Fruit fly (Drosophila melanogaster) whole organism, adult: Measurements from ENCODE around the gene CG9920.
A peak's percentile ranks its signal among the peaks of the same experiment; 100 is the strongest.

Experiments
- CG11617 ChIP-seq: fragments of 200-800 bp; sonication (Bioruptor generic); optimal IDR thresholded peaks from 2 replicates; lab custom pipeline; 2017; ENCODE audit warnings: mild to moderate bottlenecking, missing biosample characterization, missing genetic modification reagents, missing genetic modification characterization
- CG12768 ChIP-seq: fragments of 200-800 bp; sonication (Bioruptor generic); optimal IDR thresholded peaks from 2 replicates; lab custom pipeline; 2017; ENCODE audit warnings: missing biosample characterization, missing genetic modification characterization, mild to moderate bottlenecking, moderate library complexity, missing genetic modification reagents
- CG14711 ChIP-seq: fragments of 200-800 bp; sonication (Bioruptor generic); optimal IDR thresholded peaks from 2 replicates; lab custom pipeline; 2018; ENCODE audit warnings: missing biosample characterization, mild to moderate bottlenecking, missing genetic modification characterization, moderate library complexity
- CG1620 ChIP-seq: fragments of 200-800 bp; sonication (Bioruptor generic); optimal IDR thresholded peaks from 2 replicates; lab custom pipeline; 2016; ENCODE audit warnings: missing biosample characterization, missing genetic modification characterization
- CG33017 ChIP-seq: fragments of 200-800 bp; sonication (Bioruptor generic); optimal IDR thresholded peaks from 2 replicates; lab custom pipeline; 2018; ENCODE audit warnings: missing biosample characterization, mild to moderate bottlenecking, missing genetic modification characterization, moderate library complexity
- CG5204 ChIP-seq: fragments of 200-800 bp; sonication (Bioruptor generic); optimal IDR thresholded peaks from 2 replicates; lab custom pipeline; 2016; ENCODE audit warnings: missing biosample characterization, missing genetic modification characterization
- CG7045 ChIP-seq: fragments of 200-800 bp; sonication (Bioruptor generic); optimal IDR thresholded peaks from 2 replicates; lab custom pipeline; 2017; ENCODE audit warnings: missing biosample characterization, mild to moderate bottlenecking, missing genetic modification characterization
- CG7101 ChIP-seq: fragments of 200-800 bp; sonication (Bioruptor generic); optimal IDR thresholded peaks from 2 replicates; lab custom pipeline; 2018; ENCODE audit warnings: missing biosample characterization, mild to moderate bottlenecking, missing genetic modification characterization, moderate library complexity
- Clk ChIP-seq: fragments of 200-800 bp; sonication (Bioruptor generic); optimal IDR thresholded peaks from 2 replicates; lab custom pipeline; 2017; ENCODE audit warnings: missing biosample characterization, missing genetic modification characterization
- Crg-1 ChIP-seq: fragments of 200-800 bp; sonication (Bioruptor generic); optimal IDR thresholded peaks from 2 replicates; lab custom pipeline; 2016; ENCODE audit warnings: missing biosample characterization, missing genetic modification characterization
- Hr96 ChIP-seq: fragments of 200-800 bp; sonication (Bioruptor generic); optimal IDR thresholded peaks from 2 replicates; lab custom pipeline; 2016; ENCODE audit warnings: missing biosample characterization, missing genetic modification characterization
- Mnt ChIP-seq: fragments of 200-800 bp; sonication (Bioruptor generic); optimal IDR thresholded peaks from 2 replicates; lab custom pipeline; 2016; ENCODE audit warnings: missing biosample characterization, mild to moderate bottlenecking, missing genetic modification characterization
- bab1 ChIP-seq: fragments of 200-800 bp; sonication (Bioruptor generic); optimal IDR thresholded peaks from 3 replicates; lab custom pipeline; 2019; ENCODE audit warnings: missing biosample characterization, mild to moderate bottlenecking, missing genetic modification characterization, moderate library complexity
- cic ChIP-seq: fragments of 200-800 bp; sonication (Bioruptor generic); optimal IDR thresholded peaks from 2 replicates; lab custom pipeline; 2017; ENCODE audit warnings: missing biosample characterization, mild to moderate bottlenecking, missing genetic modification characterization, moderate library complexity
- cnc ChIP-seq, 2 experiments: fragments of >200 bp; optimal IDR thresholded peaks; 2 replicates each; lab custom pipeline; 2017
- kay ChIP-seq: fragments of 200-800 bp; sonication (Bioruptor generic); peaks from one replicate; lab custom pipeline; 2016; ENCODE audit warnings: missing biosample characterization, missing genetic modification characterization, borderline replicate concordance
- ovo ChIP-seq: fragments of 200-800 bp; sonication (Bioruptor generic); optimal IDR thresholded peaks from 2 replicates; lab custom pipeline; 2016; ENCODE audit warnings: missing biosample characterization, missing genetic modification characterization
- pad ChIP-seq: fragments of 200-800 bp; sonication (Bioruptor generic); optimal IDR thresholded peaks from 3 replicates; lab custom pipeline; 2017; ENCODE audit warnings: missing biosample characterization, missing genetic modification characterization, mild to moderate bottlenecking, moderate library complexity, missing genetic modification reagents
- tj ChIP-seq: fragments of 200-800 bp; sonication (Bioruptor generic); optimal IDR thresholded peaks from 3 replicates; lab custom pipeline; 2017; ENCODE audit warnings: missing biosample characterization, mild to moderate bottlenecking, missing genetic modification characterization, moderate library complexity
- toe ChIP-seq: fragments of 200-800 bp; sonication (Bioruptor generic); optimal IDR thresholded peaks from 2 replicates; lab custom pipeline; 2016; ENCODE audit warnings: missing biosample characterization, missing genetic modification characterization

CG9920 gene

DNA sequence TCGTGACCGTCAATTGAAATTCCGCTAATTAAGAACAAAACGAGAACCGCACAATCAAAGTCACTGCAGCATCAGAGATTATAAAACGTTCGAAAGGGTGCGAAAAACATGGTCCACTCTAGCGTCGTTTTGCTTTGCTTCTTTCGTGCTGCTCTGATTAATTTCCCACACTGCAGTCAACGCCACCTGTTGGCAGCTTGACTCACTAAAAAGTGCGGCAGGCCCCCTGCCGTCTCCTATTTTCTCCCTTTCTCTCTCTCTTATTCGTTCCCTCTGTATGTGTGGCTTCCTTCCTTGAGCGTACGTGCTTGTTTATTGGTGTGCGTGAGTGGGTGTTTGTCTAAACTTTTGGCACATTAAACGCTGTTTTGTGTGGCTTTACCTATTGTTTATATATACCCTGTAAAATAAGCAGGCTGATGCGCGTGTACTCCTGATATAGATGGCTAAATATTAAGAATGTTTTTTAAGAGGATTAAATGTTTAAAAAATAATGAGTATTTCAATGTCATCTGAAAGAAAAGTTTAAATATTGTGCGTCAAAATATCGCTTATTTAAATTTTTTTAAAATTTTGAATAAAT lies 738 bp upstream of the CG9920 start:
- TF ChIP-seq Clk (no peak), cic (GFP tag; lab: Kevin White, UChicago) (no peak), CG7045 (GFP tag; lab: Kevin White, UChicago) (no peak), kay (GFP tag; lab: Kevin White, UChicago) (no peak), toe (GFP tag; lab: Kevin White, UChicago) (peak; percentile 10)

- no peak for TF ChIP-seq Mnt (GFP tag; lab: Kevin White, UChicago)
- no peak for TF ChIP-seq pad
- no peak for TF ChIP-seq tj (GFP tag; lab: Kevin White, UChicago)
- TF ChIP-seq CG33017, result no peak
- no peak for TF ChIP-seq CG5204 (GFP tag; lab: Kevin White, UChicago)
- TF ChIP-seq bab1 (GFP tag; lab: Kevin White, UChicago), result no peak
- TF ChIP-seq cic (GFP tag; lab: Kevin White, UChicago), result no peak
These were observed 1.1 kb downstream of the CG9920 start, which contains the start of gene CCHa1 for dm6 chr3R:14096792-14097191. Gene CCHa1, minus strand, starts transcription at chr3R:14096835.

dm6 chr3R:14095916-14096315 lies 2.0 kb downstream of the CG9920 start:
- TF ChIP-seq CG33017 (no peak), Clk (no peak), Hr96 (no peak), bab1 (GFP tag; lab: Kevin White, UChicago) (no peak), toe (GFP tag; lab: Kevin White, UChicago) (no peak), CG5204 (GFP tag; lab: Kevin White, UChicago) (no peak), ovo (no peak), CG12768 (GFP tag; lab: Kevin White, UChicago) (no peak), kay (GFP tag; lab: Kevin White, UChicago) (no peak), CG7101 (tag; lab: Kevin White, UChicago) (no peak), Crg-1 (GFP tag; lab: Kevin White, UChicago) (no peak), tj (GFP tag; lab: Kevin White, UChicago) (no peak), CG14711 (no peak), CG11617 (GFP tag; lab: Kevin White, UChicago) (no peak), cic (GFP tag; lab: Kevin White, UChicago) (no peak), cnc (optimal IDR thresholded peaks at IDR 0.05; lab: Kevin White, UChicago) (no peak)

DNA sequence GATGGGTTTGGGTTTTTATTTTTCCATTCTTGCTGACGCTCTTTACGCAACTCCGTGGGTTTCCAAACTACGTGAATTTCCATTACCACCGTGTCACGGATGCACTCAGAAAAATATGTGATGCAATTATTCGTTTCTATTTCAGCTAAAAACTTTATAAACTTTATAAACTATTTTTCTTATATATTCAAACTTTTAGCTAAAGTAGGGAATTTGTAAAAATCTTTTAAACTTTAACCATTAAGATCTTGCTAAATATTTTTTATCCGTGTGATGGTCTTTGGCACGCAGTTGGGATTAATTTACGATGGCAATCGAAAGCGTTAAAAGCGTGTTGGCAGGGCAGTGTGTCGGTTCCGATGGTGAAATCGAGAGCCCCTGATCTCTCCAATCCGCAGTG lies 2.5 kb downstream of the CG9920 start:
- TF ChIP-seq CG7101 (tag; lab: Kevin White, UChicago) (no peak), ovo (no peak), tj (GFP tag; lab: Kevin White, UChicago) (no peak), bab1 (GFP tag; lab: Kevin White, UChicago) (no peak), CG7045 (GFP tag; lab: Kevin White, UChicago) (no peak), cnc (optimal IDR thresholded peaks at IDR 0.05; lab: Kevin White, UChicago) (no peak), Mnt (GFP tag; lab: Kevin White, UChicago) (no peak), CG14711 (no peak), Crg-1 (GFP tag; lab: Kevin White, UChicago) (no peak), Hr96 (no peak), pad (no peak), cic (GFP tag; lab: Kevin White, UChicago) (no peak), Clk (no peak), kay (GFP tag; lab: Kevin White, UChicago) (no peak), CG5204 (GFP tag; lab: Kevin White, UChicago) (no peak), CG12768 (GFP tag; lab: Kevin White, UChicago) (no peak), CG1620 (GFP tag; lab: Kevin White, UChicago) (no peak), CG33017 (no peak), CG11617 (GFP tag; lab: Kevin White, UChicago) (no peak), toe (GFP tag; lab: Kevin White, UChicago) (no peak)

- TF ChIP-seq ovo (peak; percentile 12), CG1620 (GFP tag; lab: Kevin White, UChicago) (peak; percentile 71), Clk (no peak), Crg-1 (GFP tag; lab: Kevin White, UChicago) (no peak), CG7101 (tag; lab: Kevin White, UChicago) (peak; percentile 34), CG14711 (no peak), toe (GFP tag; lab: Kevin White, UChicago) (peak; percentile 42), CG5204 (GFP tag; lab: Kevin White, UChicago) (no peak), tj (GFP tag; lab: Kevin White, UChicago) (no peak), CG12768 (GFP tag; lab: Kevin White, UChicago) (peak; percentile 20), cnc (optimal IDR thresholded peaks at IDR 0.05; lab: Kevin White, UChicago) (no peak), CG33017 (peak; percentile 37), CG11617 (GFP tag; lab: Kevin White, UChicago) (no peak), kay (GFP tag; lab: Kevin White, UChicago) (peak; percentile 5), Hr96 (no peak), bab1 (GFP tag; lab: Kevin White, UChicago) (no peak), cic (GFP tag; lab: Kevin White, UChicago) (no peak), pad (no peak), Mnt (GFP tag; lab: Kevin White, UChicago) (peak; percentile 17), CG7045 (GFP tag; lab: Kevin White, UChicago) (peak; percentile 14)
These were observed 8.9 kb downstream of the CG9920 start, which contains the start of gene Npc2b for dm6 chr3R:14088887-14089567. Gene Npc2b, plus strand, starts transcription at chr3R:14089517.

DNA sequence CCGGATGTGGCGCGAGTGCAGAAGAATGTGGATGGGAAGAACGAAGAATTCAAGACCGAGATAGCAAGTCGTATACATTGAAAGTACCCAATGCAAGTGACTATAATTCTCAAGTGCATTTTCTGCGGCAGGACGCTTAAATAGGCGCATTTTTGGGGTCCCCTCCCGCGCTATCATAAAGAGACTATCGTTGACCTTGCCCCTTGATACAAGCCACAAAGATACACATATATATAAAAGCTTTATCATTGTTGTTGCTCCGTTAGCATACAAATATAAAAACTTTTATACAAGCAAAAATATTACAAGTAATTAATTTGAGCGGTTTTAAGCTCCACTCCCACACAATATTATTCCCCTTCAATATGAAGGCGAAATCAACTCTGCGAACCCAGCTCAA lies 9.7 kb downstream of the CG9920 start:
- TF ChIP-seq tj (GFP tag; lab: Kevin White, UChicago), result no peak
- no peak for TF ChIP-seq CG5204 (GFP tag; lab: Kevin White, UChicago)
- TF ChIP-seq CG11617 (GFP tag; lab: Kevin White, UChicago), result no peak
- TF ChIP-seq Clk, result no peak
- TF ChIP-seq Mnt (GFP tag; lab: Kevin White, UChicago), result no peak
- no peak for TF ChIP-seq toe (GFP tag; lab: Kevin White, UChicago)
- TF ChIP-seq ovo, result no peak
- TF ChIP-seq Crg-1 (GFP tag; lab: Kevin White, UChicago), result no peak
- TF ChIP-seq Hr96, result no peak
